Worm (Caenorhabditis elegans): ENCODE measurements around the gene gspd-1.
"Not testable (repeated sequence)": the region's sequence is repeated elsewhere in the genome, so short reads cannot be mapped to it uniquely, and the experiment has no call there.

The gspd-1 gene

ce11 chrIV:11320500-11320899 lies 3.3 kb downstream of the gspd-1 start, which contains the start of gene edg-1:
edg-1 (plus strand) TSS chrIV:11320800.
- TF ChIP-seq M03D4.4 (tag; optimal IDR thresholded peaks at IDR 0.05) = no peak
- no peak for TF ChIP-seq snpc-4 (tag; optimal IDR thresholded peaks at IDR 0.05)
- TF ChIP-seq tbx-8 (GFP tag; optimal IDR thresholded peaks at IDR 0.05) = no peak
- no peak for TF ChIP-seq bed-3 (GFP tag; optimal IDR thresholded peaks at IDR 0.05)
- no peak for TF ChIP-seq sem-2 (GFP tag; optimal IDR thresholded peaks at IDR 0.05)
- TF ChIP-seq unc-120 (tag; optimal IDR thresholded peaks at IDR 0.05; ENCODE audit: poor library complexity, severe bottlenecking) = no peak

DNA sequence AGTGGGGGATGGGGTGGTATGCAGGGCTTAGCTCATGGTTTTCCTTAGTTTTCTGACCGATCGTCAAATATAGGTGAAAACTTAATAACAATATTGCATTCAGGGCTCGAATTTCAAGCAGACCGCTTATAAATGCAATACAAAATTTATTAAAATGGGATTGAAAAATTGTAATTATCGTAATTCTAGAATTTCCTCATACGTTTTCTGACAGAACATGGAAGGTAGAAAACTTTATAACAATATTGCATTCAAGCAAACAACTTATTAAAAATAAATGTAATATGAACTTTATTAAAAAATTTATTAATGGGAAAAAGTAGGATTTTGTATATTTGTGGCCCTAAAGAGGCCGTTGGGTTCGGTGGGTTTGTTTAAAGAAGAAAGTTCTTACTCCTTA lies 6.4 kb downstream of the gspd-1 start:
- TF ChIP-seq zip-8 (tag; optimal IDR thresholded peaks at IDR 0.05) (no peak), ceh-39 (tag; optimal IDR thresholded peaks at IDR 0.05) (no peak), sem-2 (GFP tag; optimal IDR thresholded peaks at IDR 0.05) (no peak)

ce11 chrIV:11324741-11325140 lies 7.5 kb downstream of the gspd-1 start, which contains the start of gene his-48:
his-48 (plus strand) TSS chrIV:11324745.
- TF ChIP-seq nhr-12, M03D4.4, elt-3 (tag; optimal IDR thresholded peaks at IDR 0.05): not testable (repeated sequence)

DNA sequence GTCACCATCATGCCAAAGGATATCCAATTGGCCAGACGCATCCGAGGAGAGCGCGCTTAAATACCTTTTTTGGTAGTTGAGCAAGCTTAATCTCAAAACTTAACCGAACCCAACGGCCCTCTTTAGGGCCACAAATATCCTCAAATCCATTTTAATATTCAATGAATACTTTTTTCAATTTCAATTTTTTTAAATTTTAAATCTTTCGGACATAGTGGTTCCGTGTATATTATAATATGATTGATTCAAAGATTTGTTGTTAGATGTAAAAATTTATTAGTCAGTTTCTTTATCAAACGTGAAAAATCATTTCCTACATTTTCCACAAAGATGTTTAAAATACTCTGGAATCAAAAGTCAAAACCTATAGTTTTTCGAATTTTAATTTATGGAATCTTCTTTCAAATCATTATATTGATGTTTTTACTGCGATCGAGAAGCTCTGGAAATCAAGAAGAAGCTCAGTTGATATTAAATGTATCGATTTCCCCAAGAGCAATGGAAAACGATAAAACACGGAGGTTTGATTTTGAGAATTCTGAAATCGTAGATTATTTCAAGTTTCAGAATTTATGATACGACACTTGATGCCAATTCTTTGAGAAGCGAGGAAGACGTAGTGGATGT lies 9.8 kb downstream of the gspd-1 start, which contains the start of gene B0035.21:
Gene B0035.21 (plus strand): TSS at position 322 of the 627 bp plus-strand sequence.
- no peak for TF ChIP-seq cnd-1 (tag; optimal IDR thresholded peaks at IDR 0.05)
- TF ChIP-seq mls-2 (tag; optimal IDR thresholded peaks at IDR 0.05) = no peak
- TF ChIP-seq ceh-39 (tag; optimal IDR thresholded peaks at IDR 0.05) = no peak

ce11 chrIV:11329269-11329668 lies 12.1 kb downstream of the gspd-1 start, which contains the start of gene leo-1:
leo-1 (minus strand) TSS chrIV:11329369.
- TF ChIP-seq snpc-4 (tag; optimal IDR thresholded peaks at IDR 0.05) (no peak), mab-5 (tag; optimal IDR thresholded peaks at IDR 0.05) (no peak), nhr-76 (tag; optimal IDR thresholded peaks at IDR 0.05) (no peak), nhr-237 (tag; optimal IDR thresholded peaks at IDR 0.05) (no peak), lin-32 (GFP tag; optimal IDR thresholded peaks at IDR 0.05) (no peak), pha-4 (tag; optimal IDR thresholded peaks at IDR 0.05) (no peak), elt-1 (tag; optimal IDR thresholded peaks at IDR 0.05; ENCODE audit: borderline replicate concordance, insufficient read depth) (no peak)

ce11 chrIV:11332751-11333150 lies 15.5 kb downstream of the gspd-1 start, which contains the start of gene sart-3:
sart-3 (minus strand) TSS chrIV:11332969.
- TF ChIP-seq mls-2 (tag; optimal IDR thresholded peaks at IDR 0.05) = no peak
- no peak for TF ChIP-seq tbx-8 (GFP tag; optimal IDR thresholded peaks at IDR 0.05)
- no peak for TF ChIP-seq snpc-4 (tag; optimal IDR thresholded peaks at IDR 0.05)
- no peak for TF ChIP-seq elt-1 (tag; optimal IDR thresholded peaks at IDR 0.05; ENCODE audit: borderline replicate concordance, insufficient read depth)
- no peak for TF ChIP-seq pha-4 (tag; optimal IDR thresholded peaks at IDR 0.05)
- TF ChIP-seq hlh-1 (tag; optimal IDR thresholded peaks at IDR 0.05) = no peak
- no peak for TF ChIP-seq cnd-1 (tag; optimal IDR thresholded peaks at IDR 0.05)
- no peak for TF ChIP-seq nhr-237 (tag; optimal IDR thresholded peaks at IDR 0.05)
- TF ChIP-seq M03D4.4 (tag; optimal IDR thresholded peaks at IDR 0.05) = no peak
- TF ChIP-seq nhr-28 (tag; optimal IDR thresholded peaks at IDR 0.05) = no peak
- no peak for TF ChIP-seq ztf-11 (tag; optimal IDR thresholded peaks at IDR 0.05)
- no peak for TF ChIP-seq unc-120 (tag; optimal IDR thresholded peaks at IDR 0.05; ENCODE audit: poor library complexity, severe bottlenecking)
- no peak for TF ChIP-seq lin-13 (tag; optimal IDR thresholded peaks at IDR 0.05)
- no peak for TF ChIP-seq ceh-83 (GFP tag; optimal IDR thresholded peaks at IDR 0.05)
- TF ChIP-seq zip-8 (tag; optimal IDR thresholded peaks at IDR 0.05) = no peak
- no peak for TF ChIP-seq lin-32 (GFP tag; optimal IDR thresholded peaks at IDR 0.05)
- TF ChIP-seq ceh-39 (tag; optimal IDR thresholded peaks at IDR 0.05) = no peak

- TF ChIP-seq mls-2 (tag; optimal IDR thresholded peaks at IDR 0.05) (no peak), zip-8 (tag; optimal IDR thresholded peaks at IDR 0.05) (no peak), lin-32 (GFP tag; optimal IDR thresholded peaks at IDR 0.05) (no peak), lin-13 (tag; optimal IDR thresholded peaks at IDR 0.05) (no peak), nhr-28 (tag; optimal IDR thresholded peaks at IDR 0.05) (no peak), pha-4 (tag; optimal IDR thresholded peaks at IDR 0.05) (no peak), flh-1 (GFP tag; optimal IDR thresholded peaks at IDR 0.05) (no peak), lsy-2 (tag; optimal IDR thresholded peaks at IDR 0.05) (no peak), snpc-4 (tag; optimal IDR thresholded peaks at IDR 0.05) (no peak), sem-2 (GFP tag; optimal IDR thresholded peaks at IDR 0.05) (no peak), elt-1 (tag; optimal IDR thresholded peaks at IDR 0.05; ENCODE audit: borderline replicate concordance, insufficient read depth) (no peak), blmp-1 (tag; optimal IDR thresholded peaks at IDR 0.05) (no peak), ham-2 (GFP tag; optimal IDR thresholded peaks at IDR 0.05) (no peak), tbx-8 (GFP tag; optimal IDR thresholded peaks at IDR 0.05) (no peak), mab-5 (tag; optimal IDR thresholded peaks at IDR 0.05) (no peak), hlh-1 (tag; optimal IDR thresholded peaks at IDR 0.05) (no peak), ceh-43 (GFP tag; optimal IDR thresholded peaks at IDR 0.05) (no peak), unc-39 (tag; optimal IDR thresholded peaks at IDR 0.05) (no peak), nhr-76 (tag; optimal IDR thresholded peaks at IDR 0.05) (no peak)
Observed at ce11 chrIV:11336180-11336579, 19.0 kb downstream of the gspd-1 start.
